Worm (Caenorhabditis elegans) whole organism, L4/young adult: ENCODE results near the gene mrpl-28.

Source experiments
- W03F9.2 ChIP-seq: fragments of 150-350 bp; optimal IDR thresholded peaks from 2 replicates; lab custom pipeline; 2014; ENCODE audit warnings: missing biosample characterization, missing genetic modification characterization
- dao-5 ChIP-seq: sonication (generic microtip); optimal IDR thresholded peaks from 2 replicates; lab custom pipeline; 2016; ENCODE audit warnings: missing genotype, missing genetic modification characterization, moderate library complexity, missing compliant biosample characterization
- him-1 ChIP-seq: sonication (generic microtip); optimal IDR thresholded peaks from 2 replicates; lab custom pipeline; 2016; ENCODE audit warnings: missing genotype, missing genetic modification reagents, missing genetic modification characterization, missing compliant biosample characterization

DNA sequence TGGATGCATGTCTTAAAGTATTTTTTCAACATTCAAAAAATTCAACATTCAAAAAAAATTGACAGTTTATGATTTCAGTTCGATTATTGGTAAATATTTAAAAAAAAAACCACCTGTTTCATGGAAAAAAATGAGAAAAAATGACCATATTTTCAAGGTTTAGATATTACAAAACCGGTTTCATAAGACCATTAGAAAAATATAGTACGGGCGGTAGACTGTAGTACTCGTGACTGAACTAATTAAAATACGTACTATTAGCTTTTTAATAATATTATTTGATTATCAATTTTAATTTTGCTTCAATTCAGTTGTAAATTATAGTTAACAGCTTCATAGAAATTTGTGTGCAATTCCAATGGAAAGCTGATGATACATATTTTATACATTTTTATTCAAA, 20.8 kb upstream of the mrpl-28 start:
- no peak for TF ChIP-seq dao-5 (tag; lab: Kevin White, UChicago)
- no peak for TF ChIP-seq him-1 (tag; lab: Kevin White, UChicago)
- no peak for TF ChIP-seq W03F9.2
